Worm (Caenorhabditis elegans) whole organism, young adult: ENCODE data around the gene dpy-23.

ENCODE experiments used
- B0019.2 ChIP-seq: fragments of 200-800 bp; sonication (Bioruptor generic); conservative IDR thresholded peaks from 2 replicates; pipeline ENCODE4 v1.3.6; 2022; ENCODE audit warnings: missing genetic modification reagents, missing genetic modification characterization, missing compliant biosample characterization
- B0035.1 ChIP-seq: sonication (generic microtip); optimal IDR thresholded peaks from 2 replicates; lab custom pipeline; 2016; ENCODE audit warnings: missing genetic modification characterization, mild to moderate bottlenecking, missing compliant biosample characterization, missing genotype, missing genetic modification reagents
- C17E4.6 ChIP-seq: fragments of 200-800 bp; sonication (Bioruptor generic); IDR thresholded peaks from 2 replicates; pipeline ENCODE4 v1.3.6; 2022; ENCODE audit warnings: missing genetic modification reagents, missing genetic modification characterization, missing compliant biosample characterization
- F23B12.7 ChIP-seq: sonication (generic microtip); optimal IDR thresholded peaks from 2 replicates; lab custom pipeline; 2017; ENCODE audit warnings: missing genetic modification characterization, mild to moderate bottlenecking, missing compliant biosample characterization, antibody characterized with exemption, moderate library complexity; ENCODE audit not compliant: insufficient read depth
- F33H1.4 ChIP-seq: fragments of 200-800 bp; sonication (Bioruptor generic); IDR thresholded peaks from 2 replicates; pipeline ENCODE4 v1.3.6; 2022; ENCODE audit warnings: missing genetic modification reagents, missing genetic modification characterization, missing compliant biosample characterization
- F39B2.1 ChIP-seq: fragments of 200-800 bp; sonication (Bioruptor generic); IDR thresholded peaks from 2 replicates; pipeline ENCODE4 v1.3.6; 2022; ENCODE audit warnings: missing genetic modification reagents, missing genetic modification characterization, missing compliant biosample characterization
- F49E8.2 ChIP-seq: sonication (generic microtip); optimal IDR thresholded peaks from 3 replicates; lab custom pipeline; 2017; ENCODE audit warnings: missing genetic modification characterization, mild to moderate bottlenecking, missing compliant biosample characterization, antibody characterized with exemption, moderate library complexity; ENCODE audit not compliant: insufficient read depth
- T07F8.4 ChIP-seq: sonication (generic microtip); optimal IDR thresholded peaks from 2 replicates; lab custom pipeline; 2016; ENCODE audit warnings: mild to moderate bottlenecking, missing genetic modification characterization, moderate library complexity, missing compliant biosample characterization
- aptf-3 ChIP-seq: fragments of 200-800 bp; sonication (Bioruptor generic); IDR thresholded peaks from 2 replicates; pipeline ENCODE4 v1.3.6; 2022; ENCODE audit warnings: missing genetic modification characterization, missing compliant biosample characterization
- athp-1 ChIP-seq: sonication (generic microtip); optimal IDR thresholded peaks from 2 replicates; lab custom pipeline; 2017; ENCODE audit warnings: mild to moderate bottlenecking, missing genetic modification characterization, missing compliant biosample characterization
- attf-3 ChIP-seq: fragments of 200-800 bp; sonication (Bioruptor generic); conservative IDR thresholded peaks from 2 replicates; pipeline ENCODE4 v1.3.6; 2022; ENCODE audit warnings: missing genetic modification reagents, missing genetic modification characterization, missing compliant biosample characterization
- attf-5 ChIP-seq: fragments of 200-800 bp; sonication (Bioruptor generic); optimal IDR thresholded peaks from 2 replicates; lab custom pipeline; 2018; ENCODE audit warnings: mild to moderate bottlenecking, missing genetic modification characterization, missing compliant biosample characterization
- attf-6 ChIP-seq: fragments of 200-800 bp; sonication (Bioruptor generic); IDR thresholded peaks from 2 replicates; pipeline ENCODE4 v1.3.6; 2022; ENCODE audit warnings: missing genetic modification reagents, missing genetic modification characterization, missing compliant biosample characterization
- ccch-3 ChIP-seq: fragments of 200-800 bp; sonication (Bioruptor generic); optimal IDR thresholded peaks from 2 replicates; lab custom pipeline; 2018; ENCODE audit warnings: mild to moderate bottlenecking, missing genetic modification characterization, missing compliant biosample characterization
- cebp-1 ChIP-seq, 2 experiments: fragments of 200-800 bp in 1 of 2; sonication (Bioruptor generic) in 1 of 2; sonication (generic microtip) in 1 of 2; IDR thresholded peaks in 1 of 2; optimal IDR thresholded peaks in 1 of 2; 2 replicates each; pipeline versions ENCODE4 v1.3.6 to Lab custom; 2017 to 2022; ENCODE audit warnings: missing compliant biosample characterization in 2 of 2, missing genetic modification characterization in 2 of 2, mild to moderate bottlenecking in 1 of 2, missing genetic modification reagents in 1 of 2, moderate library complexity in 1 of 2
- ceh-40 ChIP-seq: fragments of 200-800 bp; sonication (Bioruptor generic); IDR thresholded peaks from 2 replicates; pipeline ENCODE4 v1.3.6; 2022; ENCODE audit warnings: missing genetic modification characterization, missing compliant biosample characterization
- ceh-58 ChIP-seq: fragments of 200-800 bp; sonication (Bioruptor generic); IDR thresholded peaks from 2 replicates; pipeline ENCODE4 v1.3.6; 2022; ENCODE audit warnings: missing genetic modification characterization, missing compliant biosample characterization
- dox-1 ChIP-seq: fragments of 200-800 bp; sonication (Bioruptor generic); IDR thresholded peaks from 2 replicates; pipeline ENCODE4 v1.3.6; 2022; ENCODE audit warnings: missing genetic modification reagents, missing genetic modification characterization, missing compliant biosample characterization
- egrh-3 ChIP-seq: fragments of 200-800 bp; sonication (Bioruptor generic); IDR thresholded peaks from 2 replicates; pipeline ENCODE4 v1.3.6; 2022; ENCODE audit warnings: missing genetic modification reagents, missing genetic modification characterization, missing compliant biosample characterization
- ekl-4 ChIP-seq: fragments of 200-800 bp; sonication (Bioruptor generic); IDR thresholded peaks from 2 replicates; pipeline ENCODE4 v1.3.6; 2022; ENCODE audit warnings: missing genetic modification reagents, missing genetic modification characterization, missing compliant biosample characterization
- fkh-3 ChIP-seq: sonication (generic microtip); optimal IDR thresholded peaks from 2 replicates; lab custom pipeline; 2016; ENCODE audit warnings: mild to moderate bottlenecking, missing genetic modification characterization, missing compliant biosample characterization
- gei-17 ChIP-seq: fragments of 200-800 bp; sonication (Bioruptor generic); optimal IDR thresholded peaks from 2 replicates; lab custom pipeline; 2018; ENCODE audit warnings: mild to moderate bottlenecking, missing genetic modification characterization, missing compliant biosample characterization
- hlh-12 ChIP-seq: sonication (generic microtip); optimal IDR thresholded peaks from 2 replicates; lab custom pipeline; 2016; ENCODE audit warnings: missing genetic modification characterization, missing compliant biosample characterization
- hlh-26 ChIP-seq: fragments of 200-800 bp; sonication (Bioruptor generic); conservative IDR thresholded peaks from 2 replicates; pipeline ENCODE4 v1.3.6; 2022; ENCODE audit warnings: missing genetic modification reagents, missing genetic modification characterization, missing compliant biosample characterization
- hmg-1.2 ChIP-seq: fragments of 200-800 bp; sonication (Bioruptor generic); IDR thresholded peaks from 2 replicates; pipeline ENCODE4 v1.3.6; 2022; ENCODE audit warnings: missing genetic modification reagents, missing genetic modification characterization, missing compliant biosample characterization
- lag-1 ChIP-seq: fragments of 200-800 bp; sonication (Bioruptor generic); IDR thresholded peaks from 2 replicates; pipeline ENCODE4 v1.3.6; 2022; ENCODE audit warnings: missing genetic modification reagents, missing genetic modification characterization, missing compliant biosample characterization
- let-526 ChIP-seq: fragments of 200-800 bp; sonication (Bioruptor generic); IDR thresholded peaks from 2 replicates; pipeline ENCODE4 v1.3.6; 2022; ENCODE audit warnings: missing genetic modification reagents, missing genetic modification characterization, missing compliant biosample characterization
- lin-35 ChIP-seq, 3 experiments: fragments of 150-350 bp in 2 of 3; sonication (generic microtip) in 1 of 3; optimal IDR thresholded peaks; 2 replicates each; lab custom pipeline; 2014 to 2018; ENCODE audit warnings: missing biosample characterization in 3 of 3, missing genetic modification characterization in 3 of 3, missing genetic modification reagents in 3 of 3
- lin-54 ChIP-seq: fragments of 200-800 bp; sonication (Bioruptor generic); optimal IDR thresholded peaks from 2 replicates; lab custom pipeline; 2018; ENCODE audit warnings: mild to moderate bottlenecking, missing genetic modification characterization, missing compliant biosample characterization
- madf-8 ChIP-seq: fragments of 200-800 bp; sonication (Bioruptor generic); conservative IDR thresholded peaks from 2 replicates; pipeline ENCODE4 v1.3.6; 2022; ENCODE audit warnings: missing genetic modification reagents, missing genetic modification characterization, missing compliant biosample characterization
- nfya-1 ChIP-seq: sonication (generic microtip); optimal IDR thresholded peaks from 2 replicates; lab custom pipeline; 2017; ENCODE audit warnings: antibody characterized with exemption, missing compliant biosample characterization, missing genetic modification characterization, borderline replicate concordance; ENCODE audit not compliant: insufficient read depth
- nhr-27 ChIP-seq: fragments of 200-800 bp; sonication (Bioruptor generic); optimal IDR thresholded peaks from 2 replicates; lab custom pipeline; 2018; ENCODE audit warnings: mild to moderate bottlenecking, missing genetic modification characterization, moderate library complexity, missing compliant biosample characterization
- pha-4 ChIP-seq: fragments of 150-350 bp; sonication (generic microtip); optimal IDR thresholded peaks from 2 replicates; lab custom pipeline; 2014; ENCODE audit warnings: missing biosample characterization, missing genetic modification reagents, missing genetic modification characterization
- repo-1 ChIP-seq: sonication (generic microtip); optimal IDR thresholded peaks from 2 replicates; lab custom pipeline; 2017; ENCODE audit warnings: mild to moderate bottlenecking, missing genetic modification characterization, missing compliant biosample characterization
- sdz-38 ChIP-seq: sonication (generic microtip); optimal IDR thresholded peaks from 2 replicates; lab custom pipeline; 2016; ENCODE audit warnings: missing genotype, missing genetic modification characterization, missing compliant biosample characterization
- snpc-3.4 ChIP-seq: sonication (generic microtip); optimal IDR thresholded peaks from 2 replicates; lab custom pipeline; 2017; ENCODE audit warnings: missing genetic modification characterization, mild to moderate bottlenecking, missing compliant biosample characterization, antibody characterized with exemption, moderate library complexity, missing genotype, missing genetic modification reagents
- snpc-4 ChIP-seq, 5 experiments: fragments of 150-350 bp in 1 of 5; sonication (generic microtip) in 4 of 5; optimal IDR thresholded peaks; 2 replicates each; lab custom pipeline; 2014 to 2018; ENCODE audit warnings: missing genetic modification characterization in 5 of 5, missing biosample characterization in 3 of 5, antibody characterized with exemption in 2 of 5, mild to moderate bottlenecking in 2 of 5, missing compliant biosample characterization in 2 of 5, missing genotype in 2 of 5, moderate library complexity in 2 of 5, missing genetic modification reagents in 1 of 5
- unc-130 ChIP-seq: sonication (generic microtip); optimal IDR thresholded peaks from 2 replicates; lab custom pipeline; 2016; ENCODE audit warnings: missing genetic modification reagents, missing genetic modification characterization, missing compliant biosample characterization
- zim-3 ChIP-seq: sonication (generic microtip); optimal IDR thresholded peaks from 2 replicates; lab custom pipeline; 2017; ENCODE audit warnings: mild to moderate bottlenecking, missing genetic modification characterization, moderate library complexity, missing compliant biosample characterization
- ztf-3 ChIP-seq: fragments of 200-800 bp; sonication (Bioruptor generic); optimal IDR thresholded peaks from 2 replicates; lab custom pipeline; 2018; ENCODE audit warnings: mild to moderate bottlenecking, missing genetic modification characterization, missing compliant biosample characterization
- ztf-6 ChIP-seq: fragments of 200-800 bp; sonication (Bioruptor generic); IDR thresholded peaks from 2 replicates; pipeline ENCODE4 v1.3.6; 2022; ENCODE audit warnings: missing genetic modification reagents, missing genetic modification characterization, missing compliant biosample characterization

Gene dpy-23

DNA sequence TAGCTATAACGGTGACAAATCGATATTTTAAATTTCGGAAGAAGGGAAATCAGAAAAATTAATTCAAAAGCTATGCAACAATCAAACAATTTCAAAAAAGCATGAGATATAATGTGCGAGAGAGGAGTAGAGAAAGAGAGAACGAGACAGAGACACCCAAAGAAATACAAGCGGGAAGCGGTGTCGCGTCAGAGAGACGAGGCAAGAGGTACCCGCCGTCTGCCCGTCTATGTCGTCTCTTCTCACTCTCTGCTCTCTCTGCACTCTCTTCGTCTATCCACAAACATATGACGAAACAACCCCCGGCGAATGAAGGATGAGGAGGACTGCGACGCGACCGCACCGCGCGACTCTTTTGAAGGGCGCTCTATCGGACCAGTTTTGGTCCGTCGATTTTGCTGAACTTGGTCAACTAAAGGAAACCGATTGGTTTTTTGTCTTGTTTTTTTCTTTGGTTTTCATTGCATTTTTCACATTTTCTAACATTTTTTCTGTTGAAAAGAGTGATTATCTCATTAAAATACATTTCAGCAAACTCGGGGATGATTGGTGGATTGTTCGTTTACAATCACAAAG, at the start of gene dpy-23 (continued):
- TF ChIP-seq C17E4.6 (GFP tag; lab: Robert Waterston, UW) (no peak), F33H1.4 (GFP tag; lab: Robert Waterston, UW) (no peak), attf-5 (GFP tag; lab: Kevin White, UChicago) (peak; percentile 93), dox-1 (GFP tag; lab: Robert Waterston, UW) (peak; percentile 87), ceh-40 (no peak), egrh-3 (GFP tag; lab: Robert Waterston, UW) (peak; percentile 60), F49E8.2 (tag; lab: Kevin White, UChicago) (no peak), madf-8 (GFP tag; lab: Robert Waterston, UW) (no peak), nfya-1 (tag; lab: Kevin White, UChicago) (no peak), hlh-26 (no peak), athp-1 (tag; lab: Kevin White, UChicago) (peak; percentile 23), fkh-3 (tag; lab: Kevin White, UChicago) (no peak), lin-35 (GFP tag; optimal IDR thresholded peaks at IDR 0.05; lab: Kevin White, UChicago) (peak in 1 of 3 experiments; percentile 75), zim-3 (tag; lab: Kevin White, UChicago) (no peak), hlh-12 (tag; lab: Kevin White, UChicago) (no peak), F39B2.1 (no peak), sdz-38 (no peak), let-526 (peak; percentile 54; the same call in 1 of the 2 replicates), attf-6 (GFP tag; lab: Robert Waterston, UW) (no peak), B0019.2 (GFP tag; lab: Robert Waterston, UW) (no peak), snpc-4 (GFP tag; optimal IDR thresholded peaks at IDR 0.05; lab: Kevin White, UChicago) (peak; percentile 42), snpc-4 (tag; optimal IDR thresholded peaks at IDR 0.05; lab: Kevin White, UChicago) (peak; percentile 2 to 55 (median 53)), repo-1 (tag; lab: Kevin White, UChicago) (no peak), B0035.1 (tag; lab: Kevin White, UChicago) (peak; percentile 12), hmg-1.2 (peak; percentile 98), cebp-1 (GFP tag; IDR thresholded peaks at IDR 0.05; lab: Robert Waterston, UW) (peak; percentile 84), cebp-1 (tag; optimal IDR thresholded peaks at IDR 0.05; lab: Kevin White, UChicago) (peak; percentile 96), lag-1 (GFP tag; lab: Robert Waterston, UW) (no peak), attf-3 (GFP tag; lab: Robert Waterston, UW) (no peak), lin-54 (GFP tag; lab: Kevin White, UChicago) (peak; percentile 51), ztf-3 (GFP tag; lab: Kevin White, UChicago) (no peak)

DNA sequence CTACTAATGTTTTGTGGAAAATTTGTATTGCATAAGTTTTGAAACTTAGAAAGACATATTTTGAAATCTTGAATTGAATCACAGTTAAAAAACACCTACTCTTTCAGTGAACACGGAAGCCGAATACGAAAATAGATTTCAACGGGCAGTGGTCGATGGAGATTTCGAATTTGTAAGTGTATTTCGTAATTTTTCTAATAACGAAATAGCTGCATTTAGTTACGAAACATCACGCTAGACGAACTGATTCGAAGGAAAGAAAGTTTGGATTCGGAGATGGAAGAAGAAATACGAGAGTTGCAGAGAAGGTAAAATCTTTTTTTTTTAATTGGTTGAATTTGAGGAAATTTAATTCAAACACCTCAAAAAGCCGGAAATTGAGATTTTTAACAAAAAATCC, 46.4 kb upstream of the dpy-23 start:
- TF ChIP-seq fkh-3 (tag; lab: Kevin White, UChicago) (no peak), hlh-26 (no peak), cebp-1 (GFP tag; IDR thresholded peaks at IDR 0.05; lab: Robert Waterston, UW) (no peak), cebp-1 (tag; optimal IDR thresholded peaks at IDR 0.05; lab: Kevin White, UChicago) (peak; percentile 83)

DNA sequence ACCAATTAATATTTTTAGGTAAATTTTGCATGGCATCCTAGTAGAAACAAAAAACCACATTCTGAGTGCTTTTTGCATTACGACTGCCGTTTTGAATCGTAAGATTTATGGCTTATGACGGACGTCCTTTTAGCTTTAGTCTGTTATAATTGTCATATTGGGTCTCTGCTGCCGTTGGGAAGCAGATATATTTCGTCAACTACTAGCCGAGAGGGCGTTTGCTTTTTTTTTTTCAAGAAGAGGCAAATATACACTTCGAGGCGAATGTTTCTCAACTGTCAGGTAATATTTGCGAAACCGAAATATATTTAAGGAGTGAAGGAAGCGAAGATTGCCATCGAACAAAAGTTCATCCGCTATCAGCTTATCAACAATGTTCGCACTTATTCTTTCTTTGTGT, 45.2 kb upstream of the dpy-23 start, which contains the start of gene F14H12.3:
F14H12.3 (plus strand) TSS at position 301 of the 400 bp plus-strand sequence.
- no peak for TF ChIP-seq nhr-27 (tag; lab: Kevin White, UChicago)
- TF ChIP-seq ekl-4 (GFP tag; lab: Robert Waterston, UW) = no peak
- TF ChIP-seq unc-130 (GFP tag; lab: Kevin White, UChicago) = no peak
- TF ChIP-seq gei-17 (GFP tag; lab: Kevin White, UChicago) = no peak
- TF ChIP-seq ceh-58 (GFP tag; lab: Robert Waterston, UW) = no peak
- TF ChIP-seq B0019.2 (GFP tag; lab: Robert Waterston, UW) = no peak
- TF ChIP-seq C17E4.6 (GFP tag; lab: Robert Waterston, UW) = no peak
- no peak for TF ChIP-seq T07F8.4 (tag; lab: Kevin White, UChicago)
- TF ChIP-seq ccch-3 (GFP tag; lab: Kevin White, UChicago) = no peak
- TF ChIP-seq snpc-3.4 (tag; lab: Kevin White, UChicago) = no peak
- no peak for TF ChIP-seq F23B12.7 (tag; lab: Kevin White, UChicago)
- TF ChIP-seq ztf-6 (GFP tag; lab: Robert Waterston, UW) = no peak
- TF ChIP-seq attf-6 (GFP tag; lab: Robert Waterston, UW) = no peak
- TF ChIP-seq pha-4 (tag; lab: Kevin White, UChicago) = no peak
- TF ChIP-seq aptf-3 = no peak
